Worm (Caenorhabditis elegans) whole organism, midembryonic: ENCODE measurements around the gene puf-11.

ENCODE experiments used
- T22C8.4 ChIP-seq: fragments of 200-800 bp; sonication (Bioruptor generic); IDR thresholded peaks from 2 replicates; pipeline ENCODE4 v1.3.6; 2022; ENCODE audit warnings: missing genetic modification characterization, missing compliant biosample characterization
- cog-1 ChIP-seq: sonication (generic microtip); optimal IDR thresholded peaks from 2 replicates; lab custom pipeline; 2016; ENCODE audit warnings: missing genetic modification characterization, missing compliant biosample characterization
- flt-1 ChIP-seq: fragments of 200-800 bp; sonication (Bioruptor generic); IDR thresholded peaks from 2 replicates; pipeline ENCODE4 v1.3.6; 2022; ENCODE audit warnings: missing genetic modification characterization, missing compliant biosample characterization
- klf-2 ChIP-seq: fragments of 200-800 bp; sonication (Bioruptor generic); conservative IDR thresholded peaks from 2 replicates; pipeline ENCODE4 v1.3.6; 2022; ENCODE audit warnings: missing genetic modification reagents, missing genetic modification characterization, missing compliant biosample characterization
- med-1 ChIP-seq: sonication (generic microtip); optimal IDR thresholded peaks from 2 replicates; lab custom pipeline; 2017; ENCODE audit warnings: missing genetic modification characterization, mild to moderate bottlenecking, missing compliant biosample characterization, antibody characterized with exemption, missing genetic modification reagents; ENCODE audit not compliant: insufficient read depth
- ref-1 ChIP-seq: fragments of 200-800 bp; sonication (Bioruptor generic); conservative IDR thresholded peaks from 2 replicates; pipeline ENCODE4 v1.3.6; 2022; ENCODE audit warnings: missing genetic modification reagents, missing genetic modification characterization, missing compliant biosample characterization
- tab-1 ChIP-seq: fragments of 200-800 bp; sonication (Bioruptor generic); IDR thresholded peaks from 2 replicates; pipeline ENCODE4 v1.3.6; 2022; ENCODE audit warnings: missing genetic modification characterization, missing compliant biosample characterization
- ztf-23 ChIP-seq: fragments of 200-800 bp; sonication (Bioruptor generic); IDR thresholded peaks from 2 replicates; pipeline ENCODE4 v1.3.6; 2022; ENCODE audit warnings: missing genetic modification reagents, missing genetic modification characterization, missing compliant biosample characterization
- ztf-29 ChIP-seq: fragments of 200-800 bp; sonication (Bioruptor generic); IDR thresholded peaks from 2 replicates; pipeline ENCODE4 v1.3.6; 2022; ENCODE audit warnings: missing genetic modification reagents, missing genetic modification characterization, missing compliant biosample characterization

The puf-11 gene

DNA sequence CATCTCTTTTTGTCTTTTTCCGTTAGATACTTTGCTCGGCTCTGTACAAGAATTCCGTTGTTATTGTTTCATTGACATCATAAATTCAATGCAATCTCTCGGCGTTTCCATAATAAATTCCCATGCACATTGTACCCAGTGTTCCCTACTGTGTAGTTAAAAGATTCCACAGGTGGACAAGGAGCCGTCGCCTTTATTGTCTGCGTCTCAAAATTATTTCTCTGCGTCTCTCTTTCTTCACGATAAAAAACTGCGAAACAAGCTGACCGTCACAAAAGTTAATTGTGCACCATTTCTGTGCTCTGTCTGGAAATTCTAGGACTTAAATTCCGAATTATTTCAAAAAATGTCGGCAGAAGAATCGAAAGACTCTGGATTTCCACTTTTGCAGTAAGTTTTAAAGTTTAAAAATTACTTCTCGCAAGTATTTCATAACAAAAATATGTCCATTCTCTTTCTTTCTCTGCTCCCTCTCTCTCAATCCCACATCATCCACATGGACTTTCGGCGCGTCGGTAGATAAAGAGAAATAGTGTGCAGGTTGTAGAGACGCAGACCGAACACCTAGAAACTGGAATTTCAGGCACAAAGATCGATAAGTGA lies 20.7 kb downstream of the puf-11 start:
- TF ChIP-seq ztf-23 (GFP tag; lab: Robert Waterston, UW) = no peak
- TF ChIP-seq T22C8.4 (GFP tag; lab: Robert Waterston, UW) = no peak
- no peak for TF ChIP-seq klf-2 (GFP tag; lab: Robert Waterston, UW)
- no peak for TF ChIP-seq ztf-29 (GFP tag; lab: Robert Waterston, UW)
- TF ChIP-seq cog-1 (tag; lab: Kevin White, UChicago) = no peak
- TF ChIP-seq med-1 (GFP tag; lab: Kevin White, UChicago) = no peak
- TF ChIP-seq tab-1 (GFP tag; lab: Robert Waterston, UW) = no peak
- no peak for TF ChIP-seq ref-1 (GFP tag; lab: Robert Waterston, UW)
- no peak for TF ChIP-seq flt-1

ce11 chrIV:6443018-6443417 lies 21.6 kb downstream of the puf-11 start:
- no peak for TF ChIP-seq flt-1
- no peak for TF ChIP-seq ztf-29 (GFP tag; lab: Robert Waterston, UW)
- TF ChIP-seq klf-2 (GFP tag; lab: Robert Waterston, UW) = no peak
- no peak for TF ChIP-seq med-1 (GFP tag; lab: Kevin White, UChicago)
- TF ChIP-seq ztf-23 (GFP tag; lab: Robert Waterston, UW) = no peak
- TF ChIP-seq tab-1 (GFP tag; lab: Robert Waterston, UW) = no peak
- TF ChIP-seq cog-1 (tag; lab: Kevin White, UChicago) = no peak
- no peak for TF ChIP-seq ref-1 (GFP tag; lab: Robert Waterston, UW)
- TF ChIP-seq T22C8.4 (GFP tag; lab: Robert Waterston, UW) = no peak

- TF ChIP-seq klf-2 (GFP tag; lab: Robert Waterston, UW) (no peak), ref-1 (GFP tag; lab: Robert Waterston, UW) (no peak), tab-1 (GFP tag; lab: Robert Waterston, UW) (no peak), flt-1 (no peak), cog-1 (tag; lab: Kevin White, UChicago) (no peak), ztf-29 (GFP tag; lab: Robert Waterston, UW) (no peak), ztf-23 (GFP tag; lab: Robert Waterston, UW) (no peak), med-1 (GFP tag; lab: Kevin White, UChicago) (no peak), T22C8.4 (GFP tag; lab: Robert Waterston, UW) (no peak)
Measured at ce11 chrIV:6457472-6457871, 36.1 kb downstream of the puf-11 start, which contains the start of gene lgc-10. TSS of gene lgc-10 (minus strand) at chrIV:6457572.

DNA sequence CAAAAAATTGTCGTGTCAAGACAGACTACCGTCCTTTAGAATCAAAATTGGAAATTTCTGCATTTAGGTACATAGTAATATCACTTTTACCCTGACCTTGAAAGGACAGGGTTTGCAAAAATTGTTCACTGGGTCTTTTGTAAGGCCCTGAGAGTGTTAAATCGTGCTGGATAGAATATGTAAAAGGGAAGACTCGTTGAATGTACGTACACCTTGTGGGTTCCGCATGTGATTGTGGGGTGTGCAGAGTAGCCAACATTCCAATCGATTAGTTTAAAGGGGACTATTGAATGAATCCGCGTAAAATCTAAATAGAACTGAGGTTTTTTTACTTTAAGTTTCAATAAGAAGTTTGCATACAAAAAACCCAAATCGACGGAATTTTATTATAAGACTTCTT lies 39.2 kb downstream of the puf-11 start:
- no peak for TF ChIP-seq flt-1
- no peak for TF ChIP-seq ztf-23 (GFP tag; lab: Robert Waterston, UW)
- TF ChIP-seq tab-1 (GFP tag; lab: Robert Waterston, UW) = no peak
- no peak for TF ChIP-seq klf-2 (GFP tag; lab: Robert Waterston, UW)

- no peak for TF ChIP-seq cog-1 (tag; lab: Kevin White, UChicago)
- no peak for TF ChIP-seq T22C8.4 (GFP tag; lab: Robert Waterston, UW)
- TF ChIP-seq ztf-23 (GFP tag; lab: Robert Waterston, UW) = no peak
- no peak for TF ChIP-seq med-1 (GFP tag; lab: Kevin White, UChicago)
- TF ChIP-seq flt-1 = no peak
- TF ChIP-seq ref-1 (GFP tag; lab: Robert Waterston, UW) = no peak
- no peak for TF ChIP-seq klf-2 (GFP tag; lab: Robert Waterston, UW)
Measured at ce11 chrIV:6464005-6464404, 42.6 kb downstream of the puf-11 start, which contains the start of gene acr-25. TSS of gene acr-25 (plus strand) at chrIV:6464305.

ce11 chrIV:6471216-6471615 lies 49.8 kb downstream of the puf-11 start, which contains the start of gene tmed-13:
TSS of gene tmed-13 (minus strand) at chrIV:6471384.
- TF ChIP-seq med-1 (GFP tag; lab: Kevin White, UChicago) (no peak), T22C8.4 (GFP tag; lab: Robert Waterston, UW) (no peak), tab-1 (GFP tag; lab: Robert Waterston, UW) (no peak), klf-2 (GFP tag; lab: Robert Waterston, UW) (no peak), flt-1 (no peak), cog-1 (tag; lab: Kevin White, UChicago) (no peak), ztf-29 (GFP tag; lab: Robert Waterston, UW) (no peak), ref-1 (GFP tag; lab: Robert Waterston, UW) (no peak), ztf-23 (GFP tag; lab: Robert Waterston, UW) (no peak)
